Worm (Caenorhabditis elegans) whole organism, L4 larva: Measurements from ENCODE around the gene nhr-39.

Source experiments
- lim-7 ChIP-seq: fragments of 200-800 bp; sonication (Bioruptor generic); IDR thresholded peaks from 2 replicates; pipeline ENCODE4 v1.3.6; 2022; ENCODE audit warnings: missing genetic modification characterization, missing compliant biosample characterization
- lir-3 ChIP-seq: sonication (generic microtip); optimal IDR thresholded peaks from 2 replicates; lab custom pipeline; 2016; ENCODE audit warnings: mild to moderate bottlenecking, missing genetic modification characterization, missing compliant biosample characterization
- nhr-25 ChIP-seq: sonication (generic microtip); optimal IDR thresholded peaks from 2 replicates; lab custom pipeline; 2017; ENCODE audit warnings: missing genetic modification characterization, mild to moderate bottlenecking, missing compliant biosample characterization, antibody characterized with exemption, moderate library complexity, borderline replicate concordance; ENCODE audit not compliant: insufficient read depth
- saeg-2 ChIP-seq: fragments of 200-800 bp; sonication (Bioruptor generic); IDR thresholded peaks from 2 replicates; pipeline ENCODE4 v1.3.6; 2022; ENCODE audit warnings: missing genetic modification reagents, missing genetic modification characterization, missing compliant biosample characterization
- spr-1 ChIP-seq: sonication (generic microtip); optimal IDR thresholded peaks from 2 replicates; lab custom pipeline; 2016; ENCODE audit warnings: mild to moderate bottlenecking, missing genetic modification characterization, missing compliant biosample characterization
- tag-97 ChIP-seq: fragments of 200-800 bp; sonication (Bioruptor generic); IDR thresholded peaks from 2 replicates; pipeline ENCODE4 v1.3.6; 2022; ENCODE audit warnings: missing genetic modification characterization, missing compliant biosample characterization

DNA sequence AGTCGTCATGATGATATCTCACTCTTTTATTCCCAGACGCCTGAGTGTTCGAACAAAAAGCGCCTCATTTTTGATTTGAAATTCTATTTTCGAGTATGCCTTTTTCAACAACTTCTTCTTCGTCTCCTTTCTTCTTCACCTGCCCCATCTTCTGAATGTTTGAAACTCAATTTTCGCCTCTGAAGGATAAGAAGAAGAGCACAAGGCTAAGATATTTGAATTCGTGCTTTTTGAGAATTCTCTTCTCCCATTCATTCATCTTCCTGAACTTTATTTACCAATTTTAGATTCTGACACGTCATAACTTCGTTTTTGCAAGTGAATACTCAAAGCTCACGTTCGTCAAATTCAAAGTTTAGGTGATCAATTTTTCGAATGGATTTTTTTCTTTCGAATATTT is 13.8 kb downstream of the nhr-39 start:
- TF ChIP-seq tag-97 (GFP tag; lab: Robert Waterston, UW) (no peak), spr-1 (tag; lab: Kevin White, UChicago) (no peak), nhr-25 (tag; lab: Kevin White, UChicago) (no peak), lim-7 (GFP tag; lab: Robert Waterston, UW) (no peak), lir-3 (tag; lab: Kevin White, UChicago) (no peak), saeg-2 (no peak)
